Fruit fly (Drosophila melanogaster) whole organism, prepupa: ENCODE data around the gene Acp32CD.

ENCODE experiments used
- Blimp-1 ChIP-seq: fragments of 200-800 bp; sonication (Bioruptor generic); optimal IDR thresholded peaks from 3 replicates; lab custom pipeline; 2017; ENCODE audit warnings: missing biosample characterization, missing genetic modification characterization, mild to moderate bottlenecking, moderate library complexity, missing genetic modification reagents
- CG10631 ChIP-seq: fragments of 200-800 bp; sonication (Bioruptor generic); optimal IDR thresholded peaks from 2 replicates; lab custom pipeline; 2016; ENCODE audit warnings: missing biosample characterization, missing genetic modification characterization
- CG10669 ChIP-seq: fragments of 200-800 bp; sonication (Bioruptor generic); optimal IDR thresholded peaks from 3 replicates; lab custom pipeline; 2018; ENCODE audit warnings: missing biosample characterization, mild to moderate bottlenecking, missing genetic modification characterization, moderate library complexity
- CG11294 ChIP-seq: fragments of 200-800 bp; sonication (Bioruptor generic); IDR thresholded peaks from 2 replicates; pipeline ENCODE4 v1.3.6; 2022; ENCODE audit warnings: missing biosample characterization, missing genetic modification characterization
- CG16779 ChIP-seq: fragments of 200-800 bp; sonication (Bioruptor generic); optimal IDR thresholded peaks from 3 replicates; lab custom pipeline; 2017; ENCODE audit warnings: missing biosample characterization, mild to moderate bottlenecking, missing genetic modification characterization
- CG3032 ChIP-seq: fragments of 200-800 bp; optimal IDR thresholded peaks from 2 replicates; lab custom pipeline; 2019; ENCODE audit warnings: missing biosample characterization, mild to moderate bottlenecking, missing genetic modification characterization, moderate library complexity
- CG31627 ChIP-seq: fragments of 200-800 bp; sonication (Bioruptor generic); optimal IDR thresholded peaks from 3 replicates; lab custom pipeline; 2016; ENCODE audit warnings: missing biosample characterization, missing genetic modification characterization
- CG34406 ChIP-seq: fragments of 200-800 bp; sonication (Bioruptor generic); optimal IDR thresholded peaks from 3 replicates; lab custom pipeline; 2016; ENCODE audit warnings: missing biosample characterization, missing genetic modification characterization
- CG3919 ChIP-seq: fragments of 200-800 bp; sonication (Bioruptor generic); optimal IDR thresholded peaks from 3 replicates; lab custom pipeline; 2016; ENCODE audit warnings: missing biosample characterization, missing genetic modification characterization
- CG4318 ChIP-seq: fragments of 200-800 bp; sonication (Bioruptor generic); optimal IDR thresholded peaks from 3 replicates; lab custom pipeline; 2017; ENCODE audit warnings: missing biosample characterization, mild to moderate bottlenecking, missing genetic modification characterization
- CG6163 ChIP-seq: fragments of 200-800 bp; sonication (Bioruptor generic); IDR thresholded peaks from 3 replicates; pipeline ENCODE4 v1.3.6; 2022; ENCODE audit warnings: missing biosample characterization, missing genetic modification characterization
- CG6792 ChIP-seq: fragments of 200-800 bp; sonication (Bioruptor generic); optimal IDR thresholded peaks from 3 replicates; lab custom pipeline; 2016; ENCODE audit warnings: missing biosample characterization, missing genetic modification characterization
- CG6854 ChIP-seq: fragments of 200-800 bp; sonication (Bioruptor generic); optimal IDR thresholded peaks from 2 replicates; lab custom pipeline; 2017; ENCODE audit warnings: missing biosample characterization, mild to moderate bottlenecking, missing genetic modification characterization
- CG8119 ChIP-seq: fragments of 200-800 bp; sonication (Bioruptor generic); IDR thresholded peaks from 3 replicates; pipeline ENCODE4 v1.3.6; 2022; ENCODE audit warnings: missing biosample characterization, missing genetic modification characterization
- CG8632 ChIP-seq: fragments of 200-800 bp; sonication (Bioruptor generic); optimal IDR thresholded peaks from 3 replicates; lab custom pipeline; 2016; ENCODE audit warnings: missing biosample characterization, missing genetic modification characterization
- Eip75B ChIP-seq: fragments of 200-800 bp; sonication (Bioruptor generic); optimal IDR thresholded peaks from 3 replicates; lab custom pipeline; 2016; ENCODE audit warnings: missing biosample characterization, missing genetic modification characterization
- Eip78C ChIP-seq: fragments of 200-800 bp; sonication (Bioruptor generic); peaks from one replicate; lab custom pipeline; 2016; ENCODE audit warnings: missing biosample characterization, missing genetic modification characterization
- Ets21C ChIP-seq: fragments of 200-800 bp; sonication (Bioruptor generic); optimal IDR thresholded peaks from 3 replicates; lab custom pipeline; 2016; ENCODE audit warnings: missing biosample characterization, missing genetic modification characterization
- Ets96B ChIP-seq: fragments of 200-800 bp; optimal IDR thresholded peaks from 2 replicates; lab custom pipeline; 2019; ENCODE audit warnings: missing biosample characterization, mild to moderate bottlenecking, missing genetic modification characterization, moderate library complexity
- Gug ChIP-seq: fragments of 200-800 bp; sonication (Bioruptor generic); IDR thresholded peaks from 2 replicates; pipeline ENCODE4 v1.3.6; 2022; ENCODE audit warnings: missing biosample characterization, missing genetic modification characterization
- Hr38 ChIP-seq: sonication (Bioruptor generic); optimal IDR thresholded peaks from 2 replicates; lab custom pipeline; 2016; ENCODE audit warnings: missing biosample characterization, missing genetic modification characterization
- Hr39 ChIP-seq: fragments of 200-800 bp; sonication (Bioruptor generic); optimal IDR thresholded peaks from 2 replicates; lab custom pipeline; 2016; ENCODE audit warnings: missing biosample characterization, missing genetic modification characterization
- Hr4 ChIP-seq: fragments of 200-800 bp; sonication (Bioruptor generic); optimal IDR thresholded peaks from 3 replicates; lab custom pipeline; 2016; ENCODE audit warnings: missing biosample characterization, missing genetic modification characterization
- Met ChIP-seq: fragments of 200-800 bp; sonication (Bioruptor generic); optimal IDR thresholded peaks from 3 replicates; lab custom pipeline; 2016; ENCODE audit warnings: missing biosample characterization, missing genetic modification characterization
- OdsH ChIP-seq: fragments of 200-800 bp; sonication (Bioruptor generic); optimal IDR thresholded peaks from 3 replicates; lab custom pipeline; 2016; ENCODE audit warnings: missing biosample characterization, missing genetic modification characterization
- Sox102F ChIP-seq: fragments of 200-800 bp; sonication (Bioruptor generic); optimal IDR thresholded peaks from 2 replicates; lab custom pipeline; 2016; ENCODE audit warnings: missing biosample characterization, mild to moderate bottlenecking, missing genetic modification characterization
- Sox14 ChIP-seq: fragments of 200-800 bp; sonication (Bioruptor generic); optimal IDR thresholded peaks from 3 replicates; lab custom pipeline; 2016; ENCODE audit warnings: missing biosample characterization, missing genetic modification characterization
- Sox15 ChIP-seq: fragments of 200-800 bp; sonication (Bioruptor generic); optimal IDR thresholded peaks from 3 replicates; lab custom pipeline; 2016; ENCODE audit warnings: missing biosample characterization, missing genetic modification characterization
- achi ChIP-seq: fragments of 200-800 bp; sonication (Bioruptor generic); optimal IDR thresholded peaks from 3 replicates; lab custom pipeline; 2016; ENCODE audit warnings: missing biosample characterization, missing genetic modification characterization
- acj6 ChIP-seq: fragments of 200-800 bp; sonication (Bioruptor generic); optimal IDR thresholded peaks from 3 replicates; lab custom pipeline; 2016; ENCODE audit warnings: missing biosample characterization, missing genetic modification characterization
- dsx ChIP-seq: fragments of 200-800 bp; optimal IDR thresholded peaks from 3 replicates; lab custom pipeline; 2019; ENCODE audit warnings: missing biosample characterization, mild to moderate bottlenecking, missing genetic modification characterization, moderate library complexity; ENCODE audit not compliant: poor library complexity, severe bottlenecking
- eg ChIP-seq: fragments of 200-800 bp; sonication (Bioruptor generic); IDR thresholded peaks from 3 replicates; pipeline ENCODE4 v1.3.6; 2022; ENCODE audit warnings: missing biosample characterization, missing genetic modification characterization
- esn ChIP-seq: fragments of 200-800 bp; sonication (Bioruptor generic); optimal IDR thresholded peaks from 2 replicates; lab custom pipeline; 2016; ENCODE audit warnings: missing biosample characterization, mild to moderate bottlenecking, missing genetic modification characterization, moderate library complexity
- fd59A ChIP-seq: fragments of 200-800 bp; sonication (Bioruptor generic); optimal IDR thresholded peaks from 2 replicates; lab custom pipeline; 2017; ENCODE audit warnings: missing biosample characterization, mild to moderate bottlenecking, missing genetic modification characterization, missing genetic modification reagents
- fd85E ChIP-seq: fragments of 200-800 bp; sonication (Bioruptor generic); optimal IDR thresholded peaks from 3 replicates; lab custom pipeline; 2016; ENCODE audit warnings: missing biosample characterization, missing genetic modification characterization
- fkh ChIP-seq: fragments of 200-800 bp; sonication (Bioruptor generic); optimal IDR thresholded peaks from 3 replicates; lab custom pipeline; 2017; ENCODE audit warnings: missing biosample characterization, mild to moderate bottlenecking, missing genetic modification characterization, moderate library complexity
- lz ChIP-seq: fragments of 200-800 bp; sonication (Bioruptor generic); optimal IDR thresholded peaks from 3 replicates; lab custom pipeline; 2016; ENCODE audit warnings: missing biosample characterization, missing genetic modification characterization
- net ChIP-seq: fragments of 200-800 bp; sonication (Bioruptor generic); optimal IDR thresholded peaks from 3 replicates; lab custom pipeline; 2016; ENCODE audit warnings: missing biosample characterization, missing genetic modification characterization
- pdm3 ChIP-seq: fragments of 200-800 bp; sonication (Bioruptor generic); optimal IDR thresholded peaks from 3 replicates; lab custom pipeline; 2016; ENCODE audit warnings: missing biosample characterization, missing genetic modification characterization
- salr ChIP-seq, 2 experiments: fragments of 200-800 bp; sonication (Bioruptor generic); optimal IDR thresholded peaks; 3 replicates each; lab custom pipeline; 2016 to 2018; ENCODE audit warnings: missing biosample characterization in 2 of 2, missing genetic modification characterization in 2 of 2, mild to moderate bottlenecking in 1 of 2
- spab ChIP-seq: fragments of 200-800 bp; sonication (Bioruptor generic); optimal IDR thresholded peaks from 2 replicates; lab custom pipeline; 2017; ENCODE audit warnings: missing biosample characterization, mild to moderate bottlenecking, missing genetic modification characterization, missing genetic modification reagents
- svp ChIP-seq: fragments of 200-800 bp; sonication (Bioruptor generic); peaks from one replicate; lab custom pipeline; 2016; ENCODE audit warnings: missing biosample characterization, missing genetic modification characterization
- topi ChIP-seq: fragments of 200-800 bp; sonication (Bioruptor generic); optimal IDR thresholded peaks from 3 replicates; lab custom pipeline; 2016; ENCODE audit warnings: missing biosample characterization, missing genetic modification characterization
- vri ChIP-seq: fragments of 200-800 bp; sonication (Bioruptor generic); optimal IDR thresholded peaks from 3 replicates; lab custom pipeline; 2016; ENCODE audit warnings: missing biosample characterization, mild to moderate bottlenecking, missing genetic modification characterization

Acp32CD gene

dm6 chr2L:11001376-11002122, 13.9 kb upstream of the Acp32CD start, which contains the start of the genes aub and lectin-33A:
Gene aub (minus strand): TSS chr2L:11001476.
Gene lectin-33A (plus strand): TSS chr2L:11002072.
- no peak for TF ChIP-seq achi (GFP tag; lab: Kevin White, UChicago)
- TF ChIP-seq Eip78C (GFP tag; lab: Kevin White, UChicago): no peak
- TF ChIP-seq topi (GFP tag; lab: Kevin White, UChicago): no peak
- TF ChIP-seq CG4318 (GFP tag; lab: Kevin White, UChicago): no peak
- no peak for TF ChIP-seq Ets21C (GFP tag; lab: Kevin White, UChicago)
- no peak for TF ChIP-seq CG10669
- TF ChIP-seq fd85E (GFP tag; lab: Kevin White, UChicago): no peak
- no peak for TF ChIP-seq Hr39 (GFP tag; lab: Kevin White, UChicago)
- no peak for TF ChIP-seq Hr38 (GFP tag; lab: Kevin White, UChicago)
- no peak for TF ChIP-seq CG8632 (GFP tag; lab: Kevin White, UChicago)
- no peak for TF ChIP-seq Blimp-1 (GFP tag; lab: Kevin White, UChicago)
- no peak for TF ChIP-seq lz (GFP tag; lab: Kevin White, UChicago)
- TF ChIP-seq fd59A (GFP tag; lab: Kevin White, UChicago): no peak
- no peak for TF ChIP-seq CG3032
- no peak for TF ChIP-seq Ets96B (tag; lab: Kevin White, UChicago)
- no peak for TF ChIP-seq acj6 (GFP tag; lab: Kevin White, UChicago)
- TF ChIP-seq Sox102F: no peak
- no peak for TF ChIP-seq fkh (GFP tag; lab: Kevin White, UChicago)
- TF ChIP-seq Hr4 (GFP tag; lab: Kevin White, UChicago): no peak
- TF ChIP-seq, all 60 proteins: peak for 0

- TF ChIP-seq salr (GFP tag; optimal IDR thresholded peaks at IDR 0.05; lab: Kevin White, UChicago) (no peak), spab (GFP tag; lab: Kevin White, UChicago) (no peak), lz (GFP tag; lab: Kevin White, UChicago) (peak; percentile 71), Met (GFP tag; lab: Kevin White, UChicago) (peak; percentile 77), pdm3 (GFP tag; lab: Kevin White, UChicago) (no peak), fkh (GFP tag; lab: Kevin White, UChicago) (no peak), fd59A (GFP tag; lab: Kevin White, UChicago) (peak; percentile 39), esn (peak; percentile 72), Sox14 (GFP tag; lab: Kevin White, UChicago) (no peak), CG6792 (GFP tag; lab: Kevin White, UChicago) (peak; percentile 54), Sox102F (peak; percentile 75), Eip75B (no peak), Ets21C (GFP tag; lab: Kevin White, UChicago) (no peak), CG6854 (GFP tag; lab: Kevin White, UChicago) (peak; percentile 95), CG34406 (GFP tag; lab: Kevin White, UChicago) (no peak), Hr39 (GFP tag; lab: Kevin White, UChicago) (no peak), Sox15 (GFP tag; lab: Kevin White, UChicago) (no peak), Blimp-1 (GFP tag; lab: Kevin White, UChicago) (peak; percentile 34), net (GFP tag; lab: Kevin White, UChicago) (no peak), CG3919 (no peak), CG11294 (GFP tag; lab: Robert Waterston, UW) (no peak), achi (GFP tag; lab: Kevin White, UChicago) (no peak), svp (GFP tag; lab: Kevin White, UChicago) (no peak), CG8632 (GFP tag; lab: Kevin White, UChicago) (peak; percentile 71), OdsH (GFP tag; lab: Kevin White, UChicago) (peak; percentile 60), eg (GFP tag; lab: Robert Waterston, UW) (no peak), acj6 (GFP tag; lab: Kevin White, UChicago) (peak; percentile 59), dsx (GFP tag; lab: Kevin White, UChicago) (no peak), vri (no peak), CG4318 (GFP tag; lab: Kevin White, UChicago) (no peak), CG31627 (peak; percentile 34), Ets96B (tag; lab: Kevin White, UChicago) (no peak), CG8119 (GFP tag; lab: Robert Waterston, UW) (no peak), CG16779 (no peak), CG10631 (no peak), Gug (GFP tag; lab: Robert Waterston, UW) (no peak), Hr4 (GFP tag; lab: Kevin White, UChicago) (no peak), CG6163 (GFP tag; lab: Robert Waterston, UW) (no peak; the same call in 2 of the 3 replicates), fd85E (GFP tag; lab: Kevin White, UChicago) (peak; percentile 17), Eip78C (GFP tag; lab: Kevin White, UChicago) (peak; percentile 92)
Measured at dm6 chr2L:11003925-11004673, 11.3 kb upstream of the Acp32CD start, which contains the start of gene RpL9. Gene RpL9 (minus strand): TSS chr2L:11004189.
